Worm (Caenorhabditis elegans) whole organism, young adult: Measurements from ENCODE around the gene emb-4.

ENCODE experiments used
- B0035.1 ChIP-seq: sonication (generic microtip); optimal IDR thresholded peaks from 2 replicates; lab custom pipeline; 2016; ENCODE audit warnings: missing genetic modification characterization, mild to moderate bottlenecking, missing compliant biosample characterization, missing genotype, missing genetic modification reagents
- B0336.3 ChIP-seq: fragments of 200-800 bp; sonication (Bioruptor generic); IDR thresholded peaks from 2 replicates; pipeline ENCODE4 v1.3.6; 2022; ENCODE audit warnings: missing genetic modification characterization, missing compliant biosample characterization
- C17E4.6 ChIP-seq: fragments of 200-800 bp; sonication (Bioruptor generic); IDR thresholded peaks from 2 replicates; pipeline ENCODE4 v1.3.6; 2022; ENCODE audit warnings: missing genetic modification reagents, missing genetic modification characterization, missing compliant biosample characterization
- D2030.7 ChIP-seq: fragments of 200-800 bp; sonication (Bioruptor generic); IDR thresholded peaks from 2 replicates; pipeline ENCODE4 v1.3.6; 2022; ENCODE audit warnings: missing genetic modification reagents, missing genetic modification characterization, missing compliant biosample characterization
- F37B4.10 ChIP-seq: fragments of 200-800 bp; sonication (Bioruptor generic); IDR thresholded peaks from 2 replicates; pipeline ENCODE4 v1.3.6; 2022; ENCODE audit warnings: missing genetic modification characterization, missing compliant biosample characterization
- F39B2.1 ChIP-seq: fragments of 200-800 bp; sonication (Bioruptor generic); IDR thresholded peaks from 2 replicates; pipeline ENCODE4 v1.3.6; 2022; ENCODE audit warnings: missing genetic modification reagents, missing genetic modification characterization, missing compliant biosample characterization
- F52B5.7 ChIP-seq: sonication (generic microtip); optimal IDR thresholded peaks from 2 replicates; lab custom pipeline; 2016; ENCODE audit warnings: mild to moderate bottlenecking, missing genetic modification characterization, missing compliant biosample characterization
- F57C9.4 ChIP-seq: sonication (generic microtip); optimal IDR thresholded peaks from 2 replicates; lab custom pipeline; 2017; ENCODE audit warnings: mild to moderate bottlenecking, missing genetic modification characterization, missing compliant biosample characterization
- T07F8.4 ChIP-seq: sonication (generic microtip); optimal IDR thresholded peaks from 2 replicates; lab custom pipeline; 2016; ENCODE audit warnings: mild to moderate bottlenecking, missing genetic modification characterization, moderate library complexity, missing compliant biosample characterization
- attf-3 ChIP-seq: fragments of 200-800 bp; sonication (Bioruptor generic); conservative IDR thresholded peaks from 2 replicates; pipeline ENCODE4 v1.3.6; 2022; ENCODE audit warnings: missing genetic modification reagents, missing genetic modification characterization, missing compliant biosample characterization
- bed-2 ChIP-seq: fragments of 200-800 bp; sonication (Bioruptor generic); IDR thresholded peaks from 2 replicates; pipeline ENCODE4 v1.3.6; 2022; ENCODE audit warnings: missing genetic modification reagents, missing genetic modification characterization, missing compliant biosample characterization
- cebp-2 ChIP-seq: fragments of 200-800 bp; sonication (Bioruptor generic); IDR thresholded peaks from 2 replicates; pipeline ENCODE4 v1.3.6; 2022; ENCODE audit warnings: missing genetic modification characterization, missing compliant biosample characterization
- ceh-58 ChIP-seq: fragments of 200-800 bp; sonication (Bioruptor generic); IDR thresholded peaks from 2 replicates; pipeline ENCODE4 v1.3.6; 2022; ENCODE audit warnings: missing genetic modification characterization, missing compliant biosample characterization
- ceh-79 ChIP-seq: sonication (generic microtip); optimal IDR thresholded peaks from 2 replicates; lab custom pipeline; 2017; ENCODE audit warnings: mild to moderate bottlenecking, missing genetic modification characterization, missing compliant biosample characterization
- chd-7 ChIP-seq: sonication (generic microtip); optimal IDR thresholded peaks from 2 replicates; lab custom pipeline; 2016; ENCODE audit warnings: mild to moderate bottlenecking, missing genetic modification characterization, moderate library complexity, missing compliant biosample characterization
- efl-1 ChIP-seq: fragments of 150-350 bp; optimal IDR thresholded peaks from 2 replicates; lab custom pipeline; 2014; ENCODE audit warnings: missing biosample characterization, missing genetic modification reagents, missing genetic modification characterization
- egl-44 ChIP-seq: fragments of 200-800 bp; sonication (Bioruptor generic); IDR thresholded peaks from 2 replicates; pipeline ENCODE4 v1.3.6; 2022; ENCODE audit warnings: missing genetic modification reagents, missing genetic modification characterization, missing compliant biosample characterization
- ekl-4 ChIP-seq: fragments of 200-800 bp; sonication (Bioruptor generic); IDR thresholded peaks from 2 replicates; pipeline ENCODE4 v1.3.6; 2022; ENCODE audit warnings: missing genetic modification reagents, missing genetic modification characterization, missing compliant biosample characterization
- hlh-12 ChIP-seq: sonication (generic microtip); optimal IDR thresholded peaks from 2 replicates; lab custom pipeline; 2016; ENCODE audit warnings: missing genetic modification characterization, missing compliant biosample characterization
- hsf-1 ChIP-seq: fragments of 200-800 bp; sonication (Bioruptor generic); IDR thresholded peaks from 2 replicates; pipeline ENCODE4 v1.3.6; 2022; ENCODE audit warnings: missing genetic modification reagents, missing genetic modification characterization, missing compliant biosample characterization
- lin-35 ChIP-seq, 3 experiments: fragments of 150-350 bp in 2 of 3; sonication (generic microtip) in 1 of 3; optimal IDR thresholded peaks; 2 replicates each; lab custom pipeline; 2014 to 2018; ENCODE audit warnings: missing biosample characterization in 3 of 3, missing genetic modification characterization in 3 of 3, missing genetic modification reagents in 3 of 3
- lin-40 ChIP-seq: sonication (generic microtip); optimal IDR thresholded peaks from 2 replicates; lab custom pipeline; 2016; ENCODE audit warnings: missing genetic modification characterization, mild to moderate bottlenecking, missing compliant biosample characterization, missing genotype, missing genetic modification reagents
- lin-54 ChIP-seq: fragments of 200-800 bp; sonication (Bioruptor generic); optimal IDR thresholded peaks from 2 replicates; lab custom pipeline; 2018; ENCODE audit warnings: mild to moderate bottlenecking, missing genetic modification characterization, missing compliant biosample characterization
- madf-10 ChIP-seq: sonication (generic microtip); optimal IDR thresholded peaks from 2 replicates; lab custom pipeline; 2016; ENCODE audit warnings: mild to moderate bottlenecking, missing genetic modification characterization, missing compliant biosample characterization
- nfya-1 ChIP-seq: sonication (generic microtip); optimal IDR thresholded peaks from 2 replicates; lab custom pipeline; 2017; ENCODE audit warnings: antibody characterized with exemption, missing compliant biosample characterization, missing genetic modification characterization, borderline replicate concordance; ENCODE audit not compliant: insufficient read depth
- nfya-2 ChIP-seq: fragments of 200-800 bp; sonication (Bioruptor generic); IDR thresholded peaks from 2 replicates; pipeline ENCODE4 v1.3.6; 2022; ENCODE audit warnings: missing genetic modification reagents, missing genetic modification characterization, missing compliant biosample characterization
- nhr-120 ChIP-seq: fragments of 200-800 bp; sonication (Bioruptor generic); IDR thresholded peaks from 2 replicates; pipeline ENCODE4 v1.3.6; 2022; ENCODE audit warnings: missing genetic modification characterization, missing compliant biosample characterization
- pbrm-1 ChIP-seq: fragments of 200-800 bp; sonication (Bioruptor generic); IDR thresholded peaks from 2 replicates; pipeline ENCODE4 v1.3.6; 2022; ENCODE audit warnings: missing genetic modification reagents, missing genetic modification characterization, missing compliant biosample characterization
- rpc-1 ChIP-seq, 2 experiments: fragments of 150-350 bp in 1 of 2; sonication (generic microtip) in 1 of 2; optimal IDR thresholded peaks; 2 replicates each; lab custom pipeline; 2014 to 2018; ENCODE audit warnings: missing biosample characterization in 1 of 2, missing genetic modification characterization in 1 of 2, missing genetic modification reagents in 1 of 2, missing genotype in 1 of 2
- somi-1 ChIP-seq: fragments of 200-800 bp; sonication (Bioruptor generic); optimal IDR thresholded peaks from 2 replicates; lab custom pipeline; 2018; ENCODE audit warnings: mild to moderate bottlenecking, missing genetic modification characterization, missing compliant biosample characterization
- tbp1 ChIP-seq: fragments of 200-800 bp; sonication (Bioruptor generic); optimal IDR thresholded peaks from 2 replicates; lab custom pipeline; 2018; ENCODE audit warnings: mild to moderate bottlenecking, missing genetic modification characterization, missing compliant biosample characterization
- tlf-1 ChIP-seq: fragments of 200-800 bp; sonication (Bioruptor generic); optimal IDR thresholded peaks from 2 replicates; lab custom pipeline; 2018; ENCODE audit warnings: mild to moderate bottlenecking, missing genetic modification characterization, missing compliant biosample characterization
- xnd-1 ChIP-seq: sonication (generic microtip); optimal IDR thresholded peaks from 2 replicates; lab custom pipeline; 2016; ENCODE audit warnings: missing genotype, missing genetic modification reagents, missing genetic modification characterization, missing compliant biosample characterization
- ztf-22 ChIP-seq: fragments of 200-800 bp; sonication (Bioruptor generic); optimal IDR thresholded peaks from 2 replicates; lab custom pipeline; 2018; ENCODE audit warnings: mild to moderate bottlenecking, missing genetic modification characterization, moderate library complexity, missing compliant biosample characterization
- ztf-28 ChIP-seq: fragments of 200-800 bp; sonication (Bioruptor generic); IDR thresholded peaks from 2 replicates; pipeline ENCODE4 v1.3.6; 2022; ENCODE audit warnings: missing genetic modification reagents, missing genetic modification characterization, missing compliant biosample characterization
- ztf-3 ChIP-seq: fragments of 200-800 bp; sonication (Bioruptor generic); optimal IDR thresholded peaks from 2 replicates; lab custom pipeline; 2018; ENCODE audit warnings: mild to moderate bottlenecking, missing genetic modification characterization, missing compliant biosample characterization
- ztf-6 ChIP-seq: fragments of 200-800 bp; sonication (Bioruptor generic); IDR thresholded peaks from 2 replicates; pipeline ENCODE4 v1.3.6; 2022; ENCODE audit warnings: missing genetic modification reagents, missing genetic modification characterization, missing compliant biosample characterization

The emb-4 gene

DNA sequence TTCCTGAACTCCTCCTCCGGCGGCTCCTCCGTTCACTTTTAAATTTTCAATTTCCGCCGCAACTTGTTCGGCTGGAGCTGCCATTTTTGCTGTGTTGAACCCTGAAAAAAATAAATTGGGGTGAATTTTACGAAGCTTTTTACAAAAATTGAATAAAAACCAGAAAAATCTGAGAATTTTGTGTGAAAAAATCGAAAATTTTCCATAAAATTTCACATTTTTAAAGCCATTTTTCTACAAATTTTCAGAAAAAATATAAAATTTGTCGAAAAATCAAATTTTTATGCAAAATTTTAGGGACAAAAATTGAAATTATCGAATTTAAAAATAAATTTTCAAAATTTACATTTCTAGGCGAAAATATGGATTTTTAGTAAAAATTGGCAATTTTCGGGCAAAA is 35.7 kb downstream of the emb-4 start, which contains the start of gene wars-1:
TSS of gene wars-1 (minus strand) at position 101 of the 400 bp plus-strand sequence.
- no peak for TF ChIP-seq T07F8.4 (tag; lab: Kevin White, UChicago)
- no peak for TF ChIP-seq nhr-120
- no peak for TF ChIP-seq lin-40 (tag; lab: Kevin White, UChicago)
- TF ChIP-seq lin-54 (GFP tag; lab: Kevin White, UChicago): no peak
- no peak for TF ChIP-seq pbrm-1 (GFP tag; lab: Robert Waterston, UW)
- TF ChIP-seq lin-35 (GFP tag; optimal IDR thresholded peaks at IDR 0.05; lab: Kevin White, UChicago): no peak
- TF ChIP-seq bed-2 (GFP tag; lab: Robert Waterston, UW): no peak
- TF ChIP-seq F39B2.1: no peak
- no peak for TF ChIP-seq ztf-6 (GFP tag; lab: Robert Waterston, UW)
- no peak for TF ChIP-seq ztf-22
- TF ChIP-seq F37B4.10: no peak
- TF ChIP-seq ztf-3: no peak
- no peak for TF ChIP-seq nfya-1 (tag; lab: Kevin White, UChicago)
- TF ChIP-seq F57C9.4 (tag; lab: Kevin White, UChicago): no peak
- TF ChIP-seq chd-7: no peak
- TF ChIP-seq B0035.1 (tag; lab: Kevin White, UChicago): no peak
- TF ChIP-seq somi-1 (GFP tag; lab: Kevin White, UChicago): no peak

DNA sequence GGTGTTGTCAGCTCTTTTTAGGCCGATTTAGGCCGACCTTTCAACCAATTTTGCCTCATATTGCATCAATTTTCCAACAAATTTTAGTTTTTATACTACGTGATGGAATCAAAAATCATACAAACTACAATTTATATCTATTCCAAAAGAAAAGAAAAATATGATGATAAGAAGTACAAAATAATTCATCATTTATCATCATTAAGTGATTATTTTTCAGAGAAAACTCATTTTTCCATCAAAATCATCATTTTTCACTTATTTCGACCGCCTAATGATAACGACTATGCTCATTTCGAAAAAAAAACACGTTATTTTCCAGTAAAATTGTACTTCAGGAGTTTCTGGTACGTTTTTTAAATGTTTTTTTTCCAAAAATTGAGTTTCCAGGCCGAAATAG is 40.0 kb downstream of the emb-4 start:
- TF ChIP-seq madf-10: no peak
- no peak for TF ChIP-seq ztf-28 (GFP tag; lab: Robert Waterston, UW)
- no peak for TF ChIP-seq egl-44 (GFP tag; lab: Robert Waterston, UW)
- TF ChIP-seq efl-1: no peak
- no peak for TF ChIP-seq lin-54 (GFP tag; lab: Kevin White, UChicago)

DNA sequence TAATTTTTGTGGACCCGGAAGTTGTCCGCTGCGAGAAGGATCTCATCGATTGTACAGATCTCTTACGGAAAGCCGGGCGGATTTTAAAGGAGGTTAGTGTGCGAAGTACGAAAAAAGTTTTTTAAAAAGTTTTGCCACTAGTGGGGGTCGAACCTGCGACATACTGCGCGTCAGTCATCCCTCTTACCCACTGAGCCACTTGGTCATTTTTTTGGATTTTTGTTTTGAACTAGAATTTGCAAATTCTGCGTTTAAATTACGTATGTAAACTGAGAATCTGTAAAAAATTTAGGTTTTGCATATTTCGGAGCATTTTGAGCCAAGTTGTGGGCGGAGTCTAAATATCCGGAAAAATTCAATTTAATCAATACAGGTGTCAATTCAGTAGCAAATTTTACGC is 46.2 kb downstream of the emb-4 start:
- TF ChIP-seq cebp-2 (GFP tag; lab: Robert Waterston, UW) (no peak), F52B5.7 (tag; lab: Kevin White, UChicago) (no peak), ekl-4 (no peak), tbp1 (GFP tag; lab: Kevin White, UChicago) (peak; percentile 71), rpc-1 (optimal IDR thresholded peaks at IDR 0.05; lab: Kevin White, UChicago) (peak; percentile 14), rpc-1 (tag; optimal IDR thresholded peaks at IDR 0.05; lab: Kevin White, UChicago) (peak; percentile 58), hsf-1 (GFP tag; lab: Robert Waterston, UW) (no peak), T07F8.4 (tag; lab: Kevin White, UChicago) (no peak), C17E4.6 (GFP tag; lab: Robert Waterston, UW) (no peak), ceh-58 (GFP tag; lab: Robert Waterston, UW) (no peak)

DNA sequence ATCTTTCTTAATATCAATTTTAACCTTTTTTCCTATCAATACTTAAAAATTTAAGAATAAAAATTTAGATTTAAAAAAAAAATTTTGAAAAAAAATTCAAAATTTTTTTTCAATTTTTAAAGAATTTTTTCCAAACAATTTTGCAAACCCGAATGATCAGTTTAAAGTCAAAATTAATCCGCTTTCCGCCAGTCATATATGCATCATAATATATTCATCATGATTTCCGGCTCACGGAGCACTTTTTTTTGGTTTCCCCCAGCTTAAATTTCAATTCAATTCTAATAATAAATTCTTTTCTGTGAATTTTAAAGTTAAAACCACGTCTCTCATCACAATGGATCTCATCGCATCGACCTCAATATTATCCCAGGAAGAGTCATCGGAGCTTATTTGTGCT is 48.3 kb downstream of the emb-4 start, which contains the start of gene nhr-230:
TSS of gene nhr-230 (plus strand) at position 301 of the 400 bp plus-strand sequence.
- no peak for TF ChIP-seq D2030.7 (GFP tag; lab: Robert Waterston, UW)
- no peak for TF ChIP-seq attf-3 (GFP tag; lab: Robert Waterston, UW)
- no peak for TF ChIP-seq ceh-79 (tag; lab: Kevin White, UChicago)
- TF ChIP-seq madf-10: no peak
- TF ChIP-seq xnd-1: no peak
- TF ChIP-seq nfya-2 (GFP tag; lab: Robert Waterston, UW): no peak
- TF ChIP-seq B0336.3 (GFP tag; lab: Robert Waterston, UW): no peak
- TF ChIP-seq hlh-12 (tag; lab: Kevin White, UChicago): no peak
- TF ChIP-seq tlf-1: no peak
